Worm (Caenorhabditis elegans) whole organism, dauer: Measurements from ENCODE around the gene F59F5.7.

Experiments
- unc-62 ChIP-seq: sonication (generic microtip); optimal IDR thresholded peaks from 2 replicates; lab custom pipeline; 2017; ENCODE audit warnings: missing biosample characterization, missing genetic modification reagents, missing genetic modification characterization

F59F5.7 gene

ce11 chrX:10597554-10598191 lies 38.4 kb downstream of the F59F5.7 start:
- TF ChIP-seq unc-62 (GFP tag; lab: Kevin White, UChicago) = no peak

DNA sequence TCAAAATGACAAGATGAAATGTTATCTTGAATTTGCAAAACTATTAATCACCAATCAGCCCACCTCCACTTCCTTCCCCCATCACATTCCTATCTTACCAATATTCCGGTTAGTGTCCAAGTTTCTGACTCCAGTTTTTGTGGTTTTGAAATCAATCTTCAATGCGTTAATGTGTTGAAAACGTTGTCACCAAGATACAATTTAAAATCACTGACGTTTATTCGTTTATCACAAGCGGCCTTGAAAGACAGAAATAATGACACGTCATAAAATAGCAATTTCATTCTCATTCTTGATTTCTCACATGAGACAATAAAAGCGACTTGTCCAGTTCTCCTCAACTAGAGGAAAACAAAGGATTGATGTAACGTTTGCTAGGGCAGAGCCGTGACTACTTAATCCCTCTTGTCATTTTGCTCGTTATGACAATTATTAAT lies 40.4 kb downstream of the F59F5.7 start:
- no peak for TF ChIP-seq unc-62 (GFP tag; lab: Kevin White, UChicago)

ce11 chrX:10604386-10604785 lies 45.1 kb downstream of the F59F5.7 start, which contains the start of gene flp-19:
flp-19 (plus strand) TSS chrX:10604686.
- no peak for TF ChIP-seq unc-62 (GFP tag; lab: Kevin White, UChicago)

ce11 chrX:10609878-10610277 lies 50.6 kb downstream of the F59F5.7 start:
- no peak for TF ChIP-seq unc-62 (GFP tag; lab: Kevin White, UChicago)

- TF ChIP-seq unc-62 (GFP tag; lab: Kevin White, UChicago) = no peak
These were observed 53.1 kb downstream of the F59F5.7 start for ce11 chrX:10612355-10612754.

ce11 chrX:10616041-10616440 lies 56.7 kb downstream of the F59F5.7 start:
- no peak for TF ChIP-seq unc-62 (GFP tag; lab: Kevin White, UChicago)
